Worm (Caenorhabditis elegans) whole organism, early embryonic: Measurements from ENCODE around the gene tab-1.
A peak's percentile ranks its signal among the peaks of the same experiment; 100 is the strongest.

ENCODE experiments used
- B0310.2 ChIP-seq: sonication (generic microtip); optimal IDR thresholded peaks from 2 replicates; lab custom pipeline; 2016; ENCODE audit warnings: mild to moderate bottlenecking, missing genetic modification characterization, missing compliant biosample characterization
- F13C5.2 ChIP-seq: sonication (generic microtip); optimal IDR thresholded peaks from 2 replicates; lab custom pipeline; 2017; ENCODE audit warnings: mild to moderate bottlenecking, missing genetic modification characterization, inconsistent platforms, missing compliant biosample characterization
- aly-1 ChIP-seq: sonication (generic microtip); optimal IDR thresholded peaks from 2 replicates; lab custom pipeline; 2016; ENCODE audit warnings: missing genetic modification characterization, missing compliant biosample characterization
- ama-1 ChIP-seq: fragments of 150-350 bp; optimal IDR thresholded peaks from 2 replicates; lab custom pipeline; 2014
- ceh-13 ChIP-seq: fragments of 200-800 bp; sonication (Bioruptor generic); optimal IDR thresholded peaks from 2 replicates; lab custom pipeline; 2018; ENCODE audit warnings: mild to moderate bottlenecking, missing genetic modification characterization, missing compliant biosample characterization
- ceh-36 ChIP-seq: sonication (generic microtip); optimal IDR thresholded peaks from 2 replicates; lab custom pipeline; 2016; ENCODE audit warnings: missing genetic modification characterization, inconsistent platforms, missing compliant biosample characterization
- ets-7 ChIP-seq: sonication (generic microtip); optimal IDR thresholded peaks from 2 replicates; lab custom pipeline; 2016; ENCODE audit warnings: missing genotype, missing genetic modification characterization, missing compliant biosample characterization
- flt-1 ChIP-seq: fragments of 200-800 bp; sonication (Bioruptor generic); IDR thresholded peaks from 2 replicates; pipeline ENCODE4 v1.3.6; 2022; ENCODE audit warnings: missing genetic modification characterization, missing compliant biosample characterization
- hmbx-1 ChIP-seq: sonication (generic microtip); optimal IDR thresholded peaks from 2 replicates; lab custom pipeline; 2016; ENCODE audit warnings: mild to moderate bottlenecking, missing genetic modification characterization, missing compliant biosample characterization
- hmg-4 ChIP-seq: fragments of 200-800 bp; sonication (Bioruptor generic); optimal IDR thresholded peaks from 2 replicates; lab custom pipeline; 2018; ENCODE audit warnings: mild to moderate bottlenecking, missing genetic modification characterization, missing compliant biosample characterization
- hnd-1 ChIP-seq: sonication (generic microtip); optimal IDR thresholded peaks from 2 replicates; lab custom pipeline; 2016; ENCODE audit warnings: missing genetic modification characterization, missing compliant biosample characterization
- pes-1 ChIP-seq: fragments of 200-800 bp; sonication (Bioruptor generic); IDR thresholded peaks from 2 replicates; pipeline ENCODE4 v1.3.6; 2022; ENCODE audit warnings: missing genetic modification reagents, missing genetic modification characterization, missing compliant biosample characterization
- scrt-1 ChIP-seq: fragments of 200-800 bp; sonication (Bioruptor generic); IDR thresholded peaks from 2 replicates; pipeline ENCODE4 v1.3.6; 2022; ENCODE audit warnings: missing genetic modification characterization, missing compliant biosample characterization
- sea-1 ChIP-seq: fragments of 200-800 bp; sonication (Bioruptor generic); conservative IDR thresholded peaks from 2 replicates; pipeline ENCODE4 v1.3.6; 2022; ENCODE audit warnings: missing genetic modification characterization, missing compliant biosample characterization
- tbx-11 ChIP-seq: fragments of 200-800 bp; sonication (Bioruptor generic); IDR thresholded peaks from 2 replicates; pipeline ENCODE4 v1.3.6; 2022; ENCODE audit warnings: missing genetic modification characterization, missing compliant biosample characterization
- tbx-37 ChIP-seq: fragments of 200-800 bp; sonication (Bioruptor generic); conservative IDR thresholded peaks from 2 replicates; pipeline ENCODE4 v1.3.6; 2022; ENCODE audit warnings: missing genetic modification reagents, missing genetic modification characterization, missing compliant biosample characterization
- tra-4 ChIP-seq: sonication (generic microtip); optimal IDR thresholded peaks from 2 replicates; lab custom pipeline; 2017; ENCODE audit warnings: missing genetic modification characterization, missing compliant biosample characterization

The tab-1 gene

DNA sequence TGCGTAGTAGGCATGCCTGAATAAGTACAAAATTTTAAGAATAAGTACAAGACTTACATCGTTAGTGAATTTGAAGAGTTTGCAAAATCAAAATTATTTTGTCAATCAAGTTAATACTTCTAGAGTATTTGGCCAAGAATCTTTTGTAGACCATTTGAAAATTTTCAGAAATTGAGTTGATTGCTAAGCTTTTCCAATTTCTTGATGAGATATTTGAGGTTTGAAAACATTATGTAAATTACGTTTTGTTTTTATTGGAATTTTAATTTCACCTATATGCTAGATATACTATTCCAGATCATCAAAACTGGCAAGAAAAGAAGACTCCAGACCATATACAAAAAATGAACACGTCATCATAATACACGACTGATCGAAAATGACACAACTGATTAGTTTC, at the start of gene tab-1:
TSS of gene tab-1 (plus strand) at position 301 of the 400 bp plus-strand sequence.
- TF ChIP-seq hnd-1, result no peak
- no peak for TF ChIP-seq flt-1 (GFP tag; lab: Robert Waterston, UW)
- no peak for TF ChIP-seq scrt-1 (GFP tag; lab: Robert Waterston, UW)
- no peak for TF ChIP-seq tra-4 (tag; lab: Kevin White, UChicago)

DNA sequence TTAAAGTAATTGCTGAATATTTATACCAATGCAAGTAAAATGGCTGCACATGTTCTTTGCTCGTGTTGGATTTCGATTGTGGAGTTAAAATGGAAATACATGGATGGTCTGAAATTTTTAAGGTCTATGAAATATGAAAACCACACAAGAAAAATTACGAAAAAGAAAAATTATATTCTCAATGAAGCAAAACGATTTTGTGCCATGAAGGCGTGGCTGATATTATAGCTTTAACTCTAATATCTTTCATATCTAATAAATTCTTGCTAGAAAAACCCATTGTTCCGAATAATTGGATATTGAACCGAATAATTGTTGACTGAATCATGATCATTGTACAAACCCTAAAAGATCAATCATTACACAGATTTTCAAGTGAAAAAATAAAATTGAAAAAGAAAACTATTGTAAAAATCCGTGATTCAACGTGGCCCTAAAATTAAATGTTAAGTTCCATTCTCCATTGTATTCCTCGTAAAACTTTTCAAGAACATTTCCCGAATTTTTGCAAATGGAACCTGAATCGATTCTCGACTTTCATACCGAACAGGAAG, 48.4 kb upstream of the tab-1 start, which contains the start of the genes srx-95 and fis-1:
TSS of gene srx-95 (minus strand) at position 101 of the 554 bp plus-strand sequence.
TSS of gene fis-1 (plus strand) at position 504 of the 554 bp plus-strand sequence.
- TF ChIP-seq ceh-13, result no peak
- no peak for TF ChIP-seq sea-1 (GFP tag; lab: Robert Waterston, UW)
- TF ChIP-seq ceh-36 (tag; lab: Kevin White, UChicago), result no peak
- TF ChIP-seq F13C5.2 (tag; lab: Kevin White, UChicago), result no peak
- no peak for TF ChIP-seq hmbx-1 (tag; lab: Kevin White, UChicago)
- TF ChIP-seq B0310.2 (tag; lab: Kevin White, UChicago), result no peak
- no peak for TF ChIP-seq aly-1 (tag; lab: Kevin White, UChicago)
- TF ChIP-seq pes-1 (GFP tag; lab: Robert Waterston, UW), result no peak
- TF ChIP-seq hmg-4 (GFP tag; lab: Kevin White, UChicago), result no peak
- TF ChIP-seq flt-1 (GFP tag; lab: Robert Waterston, UW), result no peak
- no peak for TF ChIP-seq tbx-37 (GFP tag; lab: Robert Waterston, UW)
- no peak for TF ChIP-seq ets-7 (tag; lab: Kevin White, UChicago)
- TF ChIP-seq scrt-1 (GFP tag; lab: Robert Waterston, UW), result no peak
- TF ChIP-seq tra-4 (tag; lab: Kevin White, UChicago), result no peak
- TF ChIP-seq ama-1 (lab: Kevin White, UChicago), result no peak
- TF ChIP-seq tbx-11 (GFP tag; lab: Robert Waterston, UW), result no peak
- no peak for TF ChIP-seq hnd-1

DNA sequence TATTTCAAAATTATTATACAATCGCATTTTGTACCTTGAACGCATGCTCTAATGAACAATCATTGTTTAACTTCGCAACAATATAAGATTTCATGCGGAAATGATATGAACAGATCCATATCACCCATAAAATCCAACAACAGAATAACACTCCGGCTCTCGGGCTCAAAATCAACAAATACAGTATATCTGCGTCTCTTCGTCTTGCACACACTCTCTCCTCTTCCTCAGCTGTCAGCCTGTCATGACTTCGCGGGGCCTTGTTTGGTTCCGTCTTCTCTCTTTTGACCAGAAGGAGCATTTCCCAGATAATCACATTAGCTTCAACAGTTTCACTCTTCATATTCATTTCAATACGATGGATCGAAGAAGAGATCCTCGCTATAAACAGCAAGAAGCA, 46.9 kb upstream of the tab-1 start, which contains the start of gene F41G3.3:
TSS of gene F41G3.3 (plus strand) at position 301 of the 400 bp plus-strand sequence.
- TF ChIP-seq tra-4 (tag; lab: Kevin White, UChicago) (no peak), ceh-13 (no peak), pes-1 (GFP tag; lab: Robert Waterston, UW) (no peak), F13C5.2 (tag; lab: Kevin White, UChicago) (no peak)

DNA sequence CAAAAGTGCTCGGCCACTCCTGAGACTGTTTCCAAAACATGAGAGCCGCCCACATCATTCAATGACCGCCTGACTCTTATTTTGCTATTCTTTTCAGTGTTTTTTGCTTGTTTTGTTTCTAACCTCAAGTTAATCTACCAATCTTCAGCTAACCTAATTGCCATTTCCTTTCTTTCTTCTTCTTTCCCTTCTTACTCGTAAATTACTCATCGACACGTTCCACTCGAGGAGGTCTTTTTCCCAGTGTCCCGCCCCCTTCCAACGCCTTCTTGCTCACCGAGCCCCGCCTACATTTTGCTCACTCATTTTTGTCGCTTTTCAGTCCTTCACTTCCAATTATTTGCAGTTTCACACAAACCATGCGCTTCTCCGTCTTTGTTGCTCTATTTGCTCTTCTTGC, 38.4 kb upstream of the tab-1 start, which contains the start of gene nlp-50:
TSS of gene nlp-50 (plus strand) at position 301 of the 400 bp plus-strand sequence.
- no peak for TF ChIP-seq pes-1 (GFP tag; lab: Robert Waterston, UW)
- no peak for TF ChIP-seq F13C5.2 (tag; lab: Kevin White, UChicago)
- no peak for TF ChIP-seq tbx-11 (GFP tag; lab: Robert Waterston, UW)
- TF ChIP-seq hmg-4 (GFP tag; lab: Kevin White, UChicago), result no peak
- no peak for TF ChIP-seq tra-4 (tag; lab: Kevin White, UChicago)
- TF ChIP-seq sea-1 (GFP tag; lab: Robert Waterston, UW), result no peak
- no peak for TF ChIP-seq ets-7 (tag; lab: Kevin White, UChicago)
- no peak for TF ChIP-seq ceh-13
- no peak for TF ChIP-seq aly-1 (tag; lab: Kevin White, UChicago)
- no peak for TF ChIP-seq flt-1 (GFP tag; lab: Robert Waterston, UW)
- no peak for TF ChIP-seq tbx-37 (GFP tag; lab: Robert Waterston, UW)
- TF ChIP-seq hmbx-1 (tag; lab: Kevin White, UChicago), result no peak
- no peak for TF ChIP-seq ceh-36 (tag; lab: Kevin White, UChicago)
- TF ChIP-seq scrt-1 (GFP tag; lab: Robert Waterston, UW), result no peak
- TF ChIP-seq hnd-1, result no peak
- no peak for TF ChIP-seq ama-1 (lab: Kevin White, UChicago)
- TF ChIP-seq B0310.2 (tag; lab: Kevin White, UChicago), result no peak

DNA sequence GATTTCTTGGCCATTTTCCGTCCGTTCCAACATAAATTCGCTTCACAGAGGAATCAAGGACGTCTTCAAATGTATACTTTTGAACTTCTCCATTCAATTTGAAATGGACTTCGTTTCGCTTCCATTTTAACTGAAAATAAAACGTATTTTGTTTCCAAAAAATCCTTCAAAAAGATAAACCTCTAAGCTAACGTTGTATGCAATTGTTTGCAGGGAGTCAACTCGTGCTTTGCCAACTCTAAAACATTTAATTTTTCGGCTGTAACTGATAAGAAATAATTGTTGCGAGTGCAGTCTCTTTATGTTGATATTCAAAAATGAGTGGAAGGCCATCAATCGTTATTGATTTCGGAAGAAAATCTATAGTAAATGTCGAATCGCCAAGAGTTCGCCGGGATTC, 35.1 kb upstream of the tab-1 start, which contains the start of gene F41G3.18:
TSS of gene F41G3.18 (plus strand) at position 301 of the 400 bp plus-strand sequence.
- no peak for TF ChIP-seq F13C5.2 (tag; lab: Kevin White, UChicago)

DNA sequence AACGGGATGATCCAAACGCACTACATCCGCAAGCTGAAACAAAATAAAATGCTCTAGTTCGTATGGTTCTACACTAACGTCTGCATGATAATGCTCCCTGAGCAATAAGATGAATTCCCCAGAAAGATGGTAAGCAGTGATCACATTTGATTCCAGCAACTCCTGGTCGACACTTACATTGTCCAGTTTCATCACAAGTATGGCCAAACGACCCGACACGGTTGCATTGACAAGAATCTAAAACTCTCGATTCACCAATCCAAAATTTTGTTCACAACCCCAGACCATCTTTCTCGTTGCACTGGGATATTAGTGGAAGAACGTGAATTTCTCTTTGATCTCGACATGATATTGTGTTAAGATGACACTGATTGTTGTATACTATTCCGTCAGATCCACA, 33.1 kb upstream of the tab-1 start:
- TF ChIP-seq flt-1 (GFP tag; lab: Robert Waterston, UW), result no peak
- no peak for TF ChIP-seq aly-1 (tag; lab: Kevin White, UChicago)
- no peak for TF ChIP-seq ceh-13
- TF ChIP-seq tbx-11 (GFP tag; lab: Robert Waterston, UW), result no peak
- TF ChIP-seq B0310.2 (tag; lab: Kevin White, UChicago), result no peak
- no peak for TF ChIP-seq ceh-36 (tag; lab: Kevin White, UChicago)
- 0 out of 2 replicates have a peak, but pooled peaks have one; percentile 40 for TF ChIP-seq scrt-1 (GFP tag; lab: Robert Waterston, UW)
- TF ChIP-seq F13C5.2 (tag; lab: Kevin White, UChicago), result no peak

DNA sequence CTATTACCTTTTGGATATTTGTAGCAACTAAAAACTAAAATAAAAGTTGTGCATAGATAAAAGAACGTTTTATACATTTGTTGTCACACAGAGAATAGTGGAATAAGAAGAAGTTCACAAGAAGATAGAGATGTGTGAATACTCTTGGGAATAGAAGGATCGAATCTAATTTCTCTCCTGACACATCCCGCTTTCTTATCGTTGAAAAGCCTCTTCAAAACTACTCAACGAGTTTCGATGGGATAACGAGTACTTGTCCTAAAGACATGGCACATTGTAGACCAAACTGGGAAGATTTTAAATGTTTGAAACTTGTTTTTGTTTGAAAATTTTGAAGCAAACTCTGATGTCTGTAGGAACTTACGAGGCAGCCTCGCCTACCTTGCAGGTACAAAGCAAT, 30.6 kb upstream of the tab-1 start:
- TF ChIP-seq ceh-36 (tag; lab: Kevin White, UChicago) (no peak), tbx-37 (GFP tag; lab: Robert Waterston, UW) (no peak), B0310.2 (tag; lab: Kevin White, UChicago) (no peak), ceh-13 (no peak), scrt-1 (GFP tag; lab: Robert Waterston, UW) (no peak), tbx-11 (GFP tag; lab: Robert Waterston, UW) (no peak), hmbx-1 (tag; lab: Kevin White, UChicago) (no peak), F13C5.2 (tag; lab: Kevin White, UChicago) (no peak), hmg-4 (GFP tag; lab: Kevin White, UChicago) (no peak), hnd-1 (no peak)
